Worm (Caenorhabditis elegans) whole organism, L4 larva: ENCODE data around the gene ZK262.9.
A peak's percentile ranks its signal among the peaks of the same experiment; 100 is the strongest.

Source experiments
- D1046.2 ChIP-seq: fragments of 200-800 bp; sonication (Bioruptor generic); IDR thresholded peaks from 2 replicates; pipeline ENCODE4 v1.3.6; 2022; ENCODE audit warnings: missing genetic modification characterization, missing compliant biosample characterization
- F49E8.2 ChIP-seq: sonication (generic microtip); optimal IDR thresholded peaks from 2 replicates; lab custom pipeline; 2016; ENCODE audit warnings: missing compliant biosample characterization, mild to moderate bottlenecking, missing genetic modification characterization, borderline replicate concordance
- Y105C5A.15 ChIP-seq: fragments of 200-800 bp; sonication (Bioruptor generic); IDR thresholded peaks from 2 replicates; pipeline ENCODE4 v1.3.6; 2022; ENCODE audit warnings: missing genetic modification characterization, missing compliant biosample characterization
- Y48G9A.11 ChIP-seq: fragments of 200-800 bp; sonication (Bioruptor generic); IDR thresholded peaks from 2 replicates; pipeline ENCODE4 v1.3.6; 2022; ENCODE audit warnings: missing genetic modification reagents, missing genetic modification characterization, missing compliant biosample characterization
- Y5F2A.4 ChIP-seq: fragments of 200-800 bp; sonication (Bioruptor generic); optimal IDR thresholded peaks from 2 replicates; lab custom pipeline; 2018; ENCODE audit warnings: mild to moderate bottlenecking, missing genetic modification characterization, missing compliant biosample characterization
- ama-1 ChIP-seq: fragments of 150-350 bp; optimal IDR thresholded peaks from 2 replicates; lab custom pipeline; 2014; ENCODE audit warnings: inconsistent platforms, mixed read lengths
- ceh-28 ChIP-seq: fragments of 150-350 bp; optimal IDR thresholded peaks from 2 replicates; lab custom pipeline; 2014; ENCODE audit warnings: missing biosample characterization, missing genetic modification reagents, missing genetic modification characterization
- ceh-62 ChIP-seq: sonication (generic microtip); optimal IDR thresholded peaks from 2 replicates; lab custom pipeline; 2017; ENCODE audit warnings: missing biosample characterization, missing genetic modification characterization
- ctbp-1 ChIP-seq: fragments of 200-800 bp; sonication (Bioruptor generic); IDR thresholded peaks from 2 replicates; pipeline ENCODE4 v1.3.6; 2022; ENCODE audit warnings: missing genetic modification reagents, missing genetic modification characterization, missing compliant biosample characterization
- daf-16 ChIP-seq, 3 experiments: sonication (generic microtip); optimal IDR thresholded peaks; 2 replicates each; lab custom pipeline; 2016 to 2017; ENCODE audit warnings: missing genetic modification characterization in 3 of 3, missing genetic modification reagents in 3 of 3, mild to moderate bottlenecking in 2 of 3, missing compliant biosample characterization in 2 of 3, missing biosample characterization in 1 of 3, moderate library complexity in 1 of 3
- dmd-8 ChIP-seq: fragments of 200-800 bp; sonication (Bioruptor generic); IDR thresholded peaks from 2 replicates; pipeline ENCODE4 v1.3.6; 2022; ENCODE audit warnings: missing genetic modification characterization, missing compliant biosample characterization
- dmd-9 ChIP-seq: fragments of 200-800 bp; sonication (Bioruptor generic); IDR thresholded peaks from 2 replicates; pipeline ENCODE4 v1.3.6; 2022; ENCODE audit warnings: missing genetic modification reagents, missing genetic modification characterization, missing compliant biosample characterization
- duxl-1 ChIP-seq: sonication (generic microtip); optimal IDR thresholded peaks from 2 replicates; lab custom pipeline; 2016; ENCODE audit warnings: mild to moderate bottlenecking, missing genetic modification characterization, moderate library complexity, missing compliant biosample characterization; ENCODE audit not compliant: poor library complexity
- dve-1 ChIP-seq: sonication (generic microtip); optimal IDR thresholded peaks from 2 replicates; lab custom pipeline; 2017; ENCODE audit warnings: antibody characterized with exemption, mild to moderate bottlenecking, missing genetic modification characterization, missing compliant biosample characterization; ENCODE audit not compliant: insufficient read depth
- hlh-11 ChIP-seq: fragments of 200-800 bp; sonication (Bioruptor generic); optimal IDR thresholded peaks from 2 replicates; lab custom pipeline; 2018; ENCODE audit warnings: mild to moderate bottlenecking, missing genetic modification characterization, missing compliant biosample characterization
- hlh-30 ChIP-seq: sonication (generic microtip); optimal IDR thresholded peaks from 2 replicates; lab custom pipeline; 2017; ENCODE audit warnings: antibody characterized with exemption, mild to moderate bottlenecking, missing genetic modification characterization, missing compliant biosample characterization; ENCODE audit not compliant: insufficient read depth
- hmg-1.1 ChIP-seq: fragments of 200-800 bp; sonication (Bioruptor generic); IDR thresholded peaks from 2 replicates; pipeline ENCODE4 v1.3.6; 2022; ENCODE audit warnings: missing genetic modification reagents, missing genetic modification characterization, missing compliant biosample characterization
- lim-7 ChIP-seq: fragments of 200-800 bp; sonication (Bioruptor generic); IDR thresholded peaks from 2 replicates; pipeline ENCODE4 v1.3.6; 2022; ENCODE audit warnings: missing genetic modification characterization, missing compliant biosample characterization
- lin-13 ChIP-seq: fragments of 150-350 bp; optimal IDR thresholded peaks from 2 replicates; lab custom pipeline; 2014; ENCODE audit warnings: missing biosample characterization, missing genetic modification reagents, missing genetic modification characterization
- lsy-2 ChIP-seq, 2 experiments: fragments of 150-350 bp in 1 of 2; sonication (generic microtip) in 1 of 2; optimal IDR thresholded peaks; 2 replicates each; lab custom pipeline; 2014 to 2017; ENCODE audit warnings: missing biosample characterization in 2 of 2, missing genetic modification characterization in 2 of 2
- mdt-29 ChIP-seq: fragments of 200-800 bp; sonication (Bioruptor generic); IDR thresholded peaks from 2 replicates; pipeline ENCODE4 v1.3.6; 2022; ENCODE audit warnings: missing genetic modification reagents, missing genetic modification characterization, missing compliant biosample characterization
- nhr-102 ChIP-seq: sonication (generic microtip); optimal IDR thresholded peaks from 2 replicates; lab custom pipeline; 2016; ENCODE audit warnings: mild to moderate bottlenecking, missing genetic modification characterization, moderate library complexity, missing compliant biosample characterization
- nhr-111 ChIP-seq: fragments of 200-800 bp; sonication (Bioruptor generic); optimal IDR thresholded peaks from 2 replicates; lab custom pipeline; 2018; ENCODE audit warnings: mild to moderate bottlenecking, missing genetic modification characterization, missing compliant biosample characterization
- nhr-28 ChIP-seq: fragments of 150-350 bp; optimal IDR thresholded peaks from 2 replicates; lab custom pipeline; 2014; ENCODE audit warnings: missing biosample characterization, missing genetic modification characterization
- nhr-41 ChIP-seq: fragments of 200-800 bp; sonication (Bioruptor generic); IDR thresholded peaks from 2 replicates; pipeline ENCODE4 v1.3.6; 2022; ENCODE audit warnings: missing genetic modification reagents, missing genetic modification characterization, missing compliant biosample characterization
- nhr-42 ChIP-seq: fragments of 200-800 bp; sonication (Bioruptor generic); IDR thresholded peaks from 2 replicates; pipeline ENCODE4 v1.3.6; 2022; ENCODE audit warnings: missing genetic modification characterization, missing compliant biosample characterization
- nhr-48 ChIP-seq: sonication (generic microtip); optimal IDR thresholded peaks from 2 replicates; lab custom pipeline; 2016; ENCODE audit warnings: mild to moderate bottlenecking, missing genetic modification characterization, missing compliant biosample characterization
- php-3 ChIP-seq: fragments of 200-800 bp; sonication (Bioruptor generic); IDR thresholded peaks from 2 replicates; pipeline ENCODE4 v1.3.6; 2022; ENCODE audit warnings: missing genetic modification reagents, missing genetic modification characterization, missing compliant biosample characterization
- pqm-1 ChIP-seq: sonication (generic microtip); optimal IDR thresholded peaks from 2 replicates; lab custom pipeline; 2017; ENCODE audit warnings: missing biosample characterization, missing genetic modification characterization
- saeg-2 ChIP-seq: fragments of 200-800 bp; sonication (Bioruptor generic); IDR thresholded peaks from 2 replicates; pipeline ENCODE4 v1.3.6; 2022; ENCODE audit warnings: missing genetic modification reagents, missing genetic modification characterization, missing compliant biosample characterization
- snpc-1.2 ChIP-seq: fragments of 200-800 bp; sonication (Bioruptor generic); IDR thresholded peaks from 2 replicates; pipeline ENCODE4 v1.3.6; 2022; ENCODE audit warnings: missing genetic modification reagents, missing genetic modification characterization, missing compliant biosample characterization
- tag-97 ChIP-seq: fragments of 200-800 bp; sonication (Bioruptor generic); IDR thresholded peaks from 2 replicates; pipeline ENCODE4 v1.3.6; 2022; ENCODE audit warnings: missing genetic modification characterization, missing compliant biosample characterization
- tra-1 ChIP-seq: fragments of 200-800 bp; sonication (Bioruptor generic); IDR thresholded peaks from 2 replicates; pipeline ENCODE4 v1.3.6; 2022; ENCODE audit warnings: missing genetic modification reagents, missing genetic modification characterization, missing compliant biosample characterization
- unc-130 ChIP-seq: sonication (generic microtip); optimal IDR thresholded peaks from 2 replicates; lab custom pipeline; 2016; ENCODE audit warnings: missing genetic modification reagents, missing genetic modification characterization, missing compliant biosample characterization
- unc-62 ChIP-seq, 3 experiments: fragments of 150-350 bp in 1 of 3; sonication (generic microtip); optimal IDR thresholded peaks in 2 of 3; peaks in 1 of 3; 1 replicate in 1 of 3; 2 replicates in 2 of 3; lab custom pipeline; 2014 to 2017; ENCODE audit warnings: missing biosample characterization in 3 of 3, missing genetic modification characterization in 3 of 3, missing genetic modification reagents in 3 of 3, missing genotype in 1 of 3
- vab-7 ChIP-seq: fragments of 200-800 bp; sonication (Bioruptor generic); IDR thresholded peaks from 2 replicates; pipeline ENCODE4 v1.3.6; 2022; ENCODE audit warnings: missing genetic modification reagents, missing genetic modification characterization, missing compliant biosample characterization
- ztf-11 ChIP-seq: fragments of 150-350 bp; optimal IDR thresholded peaks from 2 replicates; lab custom pipeline; 2014; ENCODE audit warnings: missing biosample characterization, missing genetic modification characterization

Gene ZK262.9

DNA sequence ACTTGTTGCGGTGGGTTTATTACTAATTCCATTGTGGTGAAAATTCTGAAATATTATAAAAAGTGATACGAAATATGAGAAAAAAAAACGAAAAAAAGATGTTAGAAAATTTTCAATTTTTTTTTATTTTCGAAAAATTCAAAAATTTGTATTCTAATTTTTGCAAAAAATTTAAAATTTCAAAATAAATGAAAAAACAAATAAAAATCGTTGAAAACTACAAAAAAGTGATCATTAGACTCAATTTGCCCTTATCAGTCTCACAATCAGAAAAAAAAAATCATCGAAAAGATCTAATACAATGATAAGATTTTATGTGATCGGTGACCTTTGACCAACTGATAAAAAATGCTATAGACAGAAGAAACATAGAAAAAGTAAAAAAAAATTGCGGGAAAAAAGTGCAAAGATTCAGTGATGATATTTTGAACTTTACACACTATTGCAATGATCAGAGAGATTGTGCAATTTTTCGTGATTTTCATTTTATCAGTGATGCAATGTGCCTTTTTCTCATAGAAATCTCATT, 21.7 kb downstream of the ZK262.9 start, which contains the start of gene ZK228.3 (continued):
- TF ChIP-seq D1046.2 (GFP tag; lab: Robert Waterston, UW), result no peak
- TF ChIP-seq ztf-11 (tag; lab: Kevin White, UChicago), result no peak
- TF ChIP-seq Y48G9A.11 (GFP tag; lab: Robert Waterston, UW), result no peak
- peak; percentile 91 for TF ChIP-seq nhr-28 (tag; lab: Kevin White, UChicago)
- peak; percentile 93 for TF ChIP-seq nhr-41 (GFP tag; lab: Robert Waterston, UW)
- no peak for TF ChIP-seq unc-130
- TF ChIP-seq saeg-2 (GFP tag; lab: Robert Waterston, UW), result no peak
- TF ChIP-seq hmg-1.1 (GFP tag; lab: Robert Waterston, UW), result no peak
- TF ChIP-seq nhr-102 (tag; lab: Kevin White, UChicago), result no peak
- TF ChIP-seq snpc-1.2, result no peak
- TF ChIP-seq daf-16 (GFP tag; optimal IDR thresholded peaks at IDR 0.05; lab: Kevin White, UChicago), result no peak
- TF ChIP-seq daf-16 (tag; optimal IDR thresholded peaks at IDR 0.05; lab: Kevin White, UChicago), result peak; percentile 55
- TF ChIP-seq dmd-9 (GFP tag; lab: Robert Waterston, UW), result no peak
- TF ChIP-seq F49E8.2, result no peak
- TF ChIP-seq php-3 (GFP tag; lab: Robert Waterston, UW), result peak; percentile 35; the same call in 1 of the 2 replicates
- TF ChIP-seq dmd-8 (GFP tag; lab: Robert Waterston, UW), result no peak
- no peak for TF ChIP-seq lim-7 (GFP tag; lab: Robert Waterston, UW)
- no peak for TF ChIP-seq lin-13
- TF ChIP-seq duxl-1 (tag; lab: Kevin White, UChicago), result no peak
- peak; percentile 52 for TF ChIP-seq hlh-11 (tag; lab: Kevin White, UChicago)
- no peak for TF ChIP-seq unc-62 (GFP tag; optimal IDR thresholded peaks at IDR 0.05 in 1 of 2; lab: Kevin White, UChicago)
- no peak for TF ChIP-seq unc-62 (tag; optimal IDR thresholded peaks at IDR 0.05; lab: Kevin White, UChicago)
- no peak for TF ChIP-seq ceh-28
- TF ChIP-seq mdt-29, result no peak
- TF ChIP-seq nhr-48 (tag; lab: Kevin White, UChicago), result peak; percentile 23
- no peak for TF ChIP-seq Y105C5A.15 (GFP tag; lab: Robert Waterston, UW)
- no peak for TF ChIP-seq ama-1 (lab: Kevin White, UChicago)
- TF ChIP-seq nhr-111, result no peak
- no peak for TF ChIP-seq ceh-62 (tag; lab: Kevin White, UChicago)
- peak; percentile 53; the same call in 1 of the 2 replicates for TF ChIP-seq tra-1 (GFP tag; lab: Robert Waterston, UW)

DNA sequence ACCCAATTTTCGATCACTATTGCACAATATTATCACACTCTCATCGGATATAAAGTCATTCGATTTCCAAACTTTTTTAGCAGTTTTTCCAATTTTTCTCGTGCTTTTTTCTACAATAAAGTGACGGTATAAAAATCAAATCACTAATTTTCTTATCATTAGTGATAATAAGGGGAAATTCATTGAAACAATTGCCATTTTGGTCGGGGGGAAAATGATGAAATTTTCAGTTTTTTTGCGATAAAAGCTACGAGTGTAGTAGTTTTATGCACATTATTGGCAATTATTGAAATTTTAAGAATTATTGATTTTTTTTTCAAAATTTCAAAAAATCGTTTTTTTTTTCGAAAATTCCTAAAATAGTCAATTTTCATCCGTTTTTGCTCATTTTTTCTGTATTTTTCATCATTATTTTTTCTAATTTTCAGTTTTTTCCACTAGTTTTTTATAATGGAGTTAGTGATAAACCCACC, 22.8 kb downstream of the ZK262.9 start, which contains the start of gene ZK228.4:
Gene ZK228.4 (plus strand): TSS at position 423 of the 473 bp plus-strand sequence.
- 0 out of 2 replicates have a peak, but pooled peaks have one; percentile 23 for TF ChIP-seq php-3 (GFP tag; lab: Robert Waterston, UW)
- no peak for TF ChIP-seq hlh-30 (tag; lab: Kevin White, UChicago)
- TF ChIP-seq nhr-28 (tag; lab: Kevin White, UChicago), result peak; percentile 54
- TF ChIP-seq dve-1, result peak; percentile 3
- TF ChIP-seq pqm-1 (tag; lab: Kevin White, UChicago), result peak; percentile 70
- no peak for TF ChIP-seq nhr-42 (GFP tag; lab: Robert Waterston, UW)
- no peak for TF ChIP-seq daf-16 (GFP tag; optimal IDR thresholded peaks at IDR 0.05; lab: Kevin White, UChicago)
- peak; percentile 18 for TF ChIP-seq daf-16 (tag; optimal IDR thresholded peaks at IDR 0.05; lab: Kevin White, UChicago)
- TF ChIP-seq vab-7 (GFP tag; lab: Robert Waterston, UW), result no peak
- TF ChIP-seq ctbp-1 (GFP tag; lab: Robert Waterston, UW), result no peak
- no peak for TF ChIP-seq tag-97 (GFP tag; lab: Robert Waterston, UW)

DNA sequence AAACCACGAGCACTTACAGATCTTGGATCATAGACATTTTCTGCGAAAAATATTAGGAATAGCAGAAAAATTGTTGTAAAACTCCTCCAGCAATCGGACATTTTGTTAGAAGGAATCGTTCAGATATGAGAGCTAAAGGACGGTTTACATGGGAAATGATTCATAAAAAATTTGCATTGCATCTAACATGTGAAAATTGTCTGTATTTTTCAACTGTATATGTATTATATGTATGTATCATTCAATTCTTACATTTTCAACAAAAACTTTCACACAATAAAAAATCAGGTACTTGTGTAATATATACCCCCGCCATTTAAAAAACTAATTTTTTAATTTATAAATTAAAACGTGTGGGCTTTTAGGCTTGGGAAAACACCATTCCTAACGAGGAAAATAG, 28.5 kb downstream of the ZK262.9 start, which contains the start of gene ZK228.13:
Gene ZK228.13 (minus strand): TSS at position 101 of the 400 bp plus-strand sequence.
- TF ChIP-seq lsy-2 (tag; optimal IDR thresholded peaks at IDR 0.05; lab: Kevin White, UChicago) (no peak), ztf-11 (tag; lab: Kevin White, UChicago) (no peak), nhr-41 (GFP tag; lab: Robert Waterston, UW) (no peak), dmd-8 (GFP tag; lab: Robert Waterston, UW) (no peak), Y5F2A.4 (GFP tag; lab: Kevin White, UChicago) (no peak), ctbp-1 (GFP tag; lab: Robert Waterston, UW) (no peak), nhr-48 (tag; lab: Kevin White, UChicago) (no peak), unc-62 (GFP tag; optimal IDR thresholded peaks at IDR 0.05 in 1 of 2; lab: Kevin White, UChicago) (no peak), unc-62 (tag; optimal IDR thresholded peaks at IDR 0.05; lab: Kevin White, UChicago) (no peak)
